Worm (Caenorhabditis elegans) whole organism, mixed stage, embryonic: ENCODE data around the gene ncx-6.

Experiments
- drap-1 ChIP-seq: fragments of 200-800 bp; sonication (Bioruptor generic); optimal IDR thresholded peaks from 3 replicates; lab custom pipeline; 2018; ENCODE audit warnings: mild to moderate bottlenecking, missing genetic modification characterization, missing compliant biosample characterization
- elt-1 ChIP-seq: sonication (generic microtip); optimal IDR thresholded peaks from 2 replicates; lab custom pipeline; 2017; ENCODE audit warnings: missing genetic modification characterization, mild to moderate bottlenecking, missing compliant biosample characterization, antibody characterized with exemption, moderate library complexity, borderline replicate concordance; ENCODE audit not compliant: insufficient read depth
- elt-3 ChIP-seq: fragments of 150-350 bp; optimal IDR thresholded peaks from 2 replicates; lab custom pipeline; 2014; ENCODE audit warnings: missing biosample characterization, missing genetic modification characterization
- lin-32 ChIP-seq: fragments of 200-800 bp; sonication (Bioruptor generic); optimal IDR thresholded peaks from 2 replicates; lab custom pipeline; 2018; ENCODE audit warnings: mild to moderate bottlenecking, missing genetic modification characterization, missing compliant biosample characterization
- lsy-2 ChIP-seq: fragments of 150-350 bp; optimal IDR thresholded peaks from 2 replicates; lab custom pipeline; 2014; ENCODE audit warnings: missing biosample characterization, missing genetic modification characterization
- mep-1 ChIP-seq: fragments of 150-350 bp; optimal IDR thresholded peaks from 2 replicates; lab custom pipeline; 2017; ENCODE audit warnings: missing biosample characterization, missing genetic modification reagents, missing genetic modification characterization, inconsistent platforms
- nhr-237 ChIP-seq: fragments of 150-350 bp; optimal IDR thresholded peaks from 2 replicates; lab custom pipeline; 2014; ENCODE audit warnings: missing biosample characterization, missing genetic modification characterization
- nhr-28 ChIP-seq: fragments of 150-350 bp; optimal IDR thresholded peaks from 2 replicates; lab custom pipeline; 2014; ENCODE audit warnings: missing biosample characterization, missing genetic modification characterization
- nhr-76 ChIP-seq: sonication (generic microtip); optimal IDR thresholded peaks from 2 replicates; lab custom pipeline; 2017; ENCODE audit warnings: missing biosample characterization, missing genetic modification characterization
- pha-4 ChIP-seq: fragments of 150-350 bp; optimal IDR thresholded peaks from 2 replicates; lab custom pipeline; 2018; ENCODE audit warnings: missing biosample characterization, missing genetic modification reagents, missing genetic modification characterization
- unc-120 ChIP-seq: sonication (generic microtip); optimal IDR thresholded peaks from 2 replicates; lab custom pipeline; 2017; ENCODE audit warnings: missing genetic modification characterization, missing compliant biosample characterization; ENCODE audit not compliant: poor library complexity, severe bottlenecking
- ztf-11 ChIP-seq: fragments of 150-350 bp; optimal IDR thresholded peaks from 2 replicates; lab custom pipeline; 2014; ENCODE audit warnings: missing biosample characterization, missing genetic modification characterization

DNA sequence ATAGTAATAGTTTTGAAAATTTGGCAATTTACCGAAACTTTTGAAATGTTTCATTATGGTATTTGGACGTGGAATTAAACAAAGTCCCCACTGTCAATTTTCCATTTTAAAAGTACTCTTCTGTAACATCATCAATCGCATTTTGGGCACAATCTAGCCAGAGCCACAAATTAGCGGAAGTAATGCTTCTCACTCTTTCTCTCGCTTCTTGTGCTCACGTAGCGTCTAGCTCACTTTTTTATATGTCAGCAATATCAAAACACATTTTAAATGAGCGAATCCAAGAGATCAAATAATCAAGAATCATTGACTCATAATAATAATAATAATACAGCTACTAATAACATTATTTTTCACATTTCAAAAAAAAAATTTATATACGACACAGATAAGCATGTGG is 49.8 kb downstream of the ncx-6 start:
- TF ChIP-seq ztf-11 (tag; lab: Kevin White, UChicago), result no peak
- no peak for TF ChIP-seq pha-4
- no peak for TF ChIP-seq unc-120 (tag; lab: Kevin White, UChicago)
- no peak for TF ChIP-seq nhr-237 (tag; lab: Kevin White, UChicago)
- no peak for TF ChIP-seq nhr-28
- no peak for TF ChIP-seq drap-1 (GFP tag; lab: Kevin White, UChicago)
- TF ChIP-seq elt-1, result no peak
- TF ChIP-seq elt-3, result no peak
- TF ChIP-seq lsy-2 (tag; lab: Kevin White, UChicago), result no peak
- no peak for TF ChIP-seq lin-32
- TF ChIP-seq nhr-76 (tag; lab: Kevin White, UChicago), result no peak
- TF ChIP-seq mep-1 (tag; lab: Kevin White, UChicago), result no peak
